Worm (Caenorhabditis elegans) whole organism, L4 larva: ENCODE results near the gene F42D1.4.

ENCODE experiments used
- aly-2 ChIP-seq: sonication (generic microtip); optimal IDR thresholded peaks from 2 replicates; lab custom pipeline; 2018; ENCODE audit warnings: missing biosample characterization, missing genetic modification characterization
- dpl-1 ChIP-seq: fragments of 150-350 bp; optimal IDR thresholded peaks from 2 replicates; lab custom pipeline; 2014; ENCODE audit warnings: missing biosample characterization, missing genetic modification reagents, missing genetic modification characterization

DNA sequence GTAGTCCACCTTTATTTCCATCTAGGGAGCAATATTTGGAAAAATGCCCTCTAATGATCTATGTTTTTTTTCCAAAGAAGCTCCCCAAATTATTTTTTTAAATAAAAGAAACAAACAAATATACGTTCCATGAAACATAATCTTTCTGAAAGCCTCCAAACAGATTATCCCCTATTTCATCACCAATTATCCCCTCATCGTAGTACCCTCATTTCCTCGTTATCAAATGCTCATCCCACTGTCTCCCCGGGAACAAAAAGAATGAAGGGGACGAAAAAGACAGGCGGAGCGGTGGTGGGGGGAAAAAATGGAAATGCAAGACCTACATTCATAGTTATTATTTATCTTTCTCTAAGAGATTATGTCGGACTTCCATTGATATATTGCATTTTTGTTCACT is 9.6 kb upstream of the F42D1.4 start:
- no peak for TF ChIP-seq dpl-1
- TF ChIP-seq aly-2 (tag; lab: Kevin White, UChicago): no peak
